Worm (Caenorhabditis elegans) whole organism, L3 larva: Measurements from ENCODE around the gene msp-55.

Experiments used
- ZK546.5 ChIP-seq: sonication (generic microtip); optimal IDR thresholded peaks from 2 replicates; lab custom pipeline; 2017; ENCODE audit warnings: missing biosample characterization, missing genetic modification characterization
- aly-2 ChIP-seq: fragments of 150-350 bp; optimal IDR thresholded peaks from 2 replicates; lab custom pipeline; 2014; ENCODE audit warnings: missing biosample characterization, missing genetic modification characterization
- elt-3 ChIP-seq, 3 experiments: fragments of 150-350 bp in 1 of 3; sonication (generic microtip) in 2 of 3; optimal IDR thresholded peaks; 2 replicates in 2 of 3; 4 replicates in 1 of 3; lab custom pipeline; 2014 to 2017; ENCODE audit warnings: missing biosample characterization in 3 of 3, missing genetic modification characterization in 3 of 3
- eor-1 ChIP-seq, 2 experiments: fragments of 150-350 bp; optimal IDR thresholded peaks; 2 replicates each; lab custom pipeline; 2014 to 2018; ENCODE audit warnings: missing biosample characterization in 2 of 2, missing genetic modification characterization in 2 of 2
- pqm-1 ChIP-seq: fragments of 150-350 bp; optimal IDR thresholded peaks from 2 replicates; lab custom pipeline; 2017; ENCODE audit warnings: missing biosample characterization, missing genetic modification characterization, inconsistent platforms
- snpc-4 ChIP-seq: fragments of 150-350 bp; optimal IDR thresholded peaks from 2 replicates; lab custom pipeline; 2014; ENCODE audit warnings: missing biosample characterization, missing genetic modification characterization

- no peak for TF ChIP-seq elt-3 (tag; optimal IDR thresholded peaks at IDR 0.05; lab: Kevin White, UChicago)
- no peak for TF ChIP-seq pqm-1 (tag; lab: Kevin White, UChicago)
- no peak for TF ChIP-seq aly-2 (tag; lab: Kevin White, UChicago)
- TF ChIP-seq eor-1 (tag; optimal IDR thresholded peaks at IDR 0.05; lab: Kevin White, UChicago), result no peak
- no peak for TF ChIP-seq snpc-4 (tag; lab: Kevin White, UChicago)
- no peak for TF ChIP-seq ZK546.5 (tag; lab: Kevin White, UChicago)
These were observed 25.3 kb upstream of the msp-55 start for ce11 chrIV:5081122-5081521.
